Worm (Caenorhabditis elegans) whole organism, young adult: ENCODE data around the gene Y76B12C.4.

ENCODE experiments used
- C06A6.2 ChIP-seq: fragments of 200-800 bp; sonication (Bioruptor generic); conservative IDR thresholded peaks from 2 replicates; pipeline ENCODE4 v1.3.6; 2022; ENCODE audit warnings: missing genetic modification characterization, missing compliant biosample characterization
- F33H1.4 ChIP-seq: fragments of 200-800 bp; sonication (Bioruptor generic); IDR thresholded peaks from 2 replicates; pipeline ENCODE4 v1.3.6; 2022; ENCODE audit warnings: missing genetic modification reagents, missing genetic modification characterization, missing compliant biosample characterization
- F55B11.4 ChIP-seq: sonication (generic microtip); optimal IDR thresholded peaks from 2 replicates; lab custom pipeline; 2016; ENCODE audit warnings: missing compliant biosample characterization, missing genetic modification characterization, borderline replicate concordance; ENCODE audit not compliant: insufficient read depth
- K11D2.4 ChIP-seq: fragments of 200-800 bp; sonication (Bioruptor generic); IDR thresholded peaks from 2 replicates; pipeline ENCODE4 v1.3.6; 2022; ENCODE audit warnings: missing genetic modification reagents, missing genetic modification characterization, missing compliant biosample characterization
- K12H6.12 ChIP-seq: fragments of 200-800 bp; sonication (Bioruptor generic); optimal IDR thresholded peaks from 2 replicates; lab custom pipeline; 2018; ENCODE audit warnings: mild to moderate bottlenecking, missing genetic modification characterization, missing compliant biosample characterization
- T07F8.4 ChIP-seq: sonication (generic microtip); optimal IDR thresholded peaks from 2 replicates; lab custom pipeline; 2016; ENCODE audit warnings: mild to moderate bottlenecking, missing genetic modification characterization, moderate library complexity, missing compliant biosample characterization
- T26A5.8 ChIP-seq: sonication (generic microtip); optimal IDR thresholded peaks from 2 replicates; lab custom pipeline; 2016; ENCODE audit warnings: missing genetic modification characterization, missing compliant biosample characterization
- Y53G8AR.9 ChIP-seq: fragments of 200-800 bp; sonication (Bioruptor generic); conservative IDR thresholded peaks from 2 replicates; pipeline ENCODE4 v1.3.6; 2022; ENCODE audit warnings: missing genetic modification reagents, missing genetic modification characterization, missing compliant biosample characterization
- ZK185.1 ChIP-seq: sonication (generic microtip); optimal IDR thresholded peaks from 2 replicates; lab custom pipeline; 2016; ENCODE audit warnings: mild to moderate bottlenecking, missing genetic modification characterization, missing compliant biosample characterization; ENCODE audit not compliant: poor library complexity, severe bottlenecking
- akir-1 ChIP-seq: fragments of 200-800 bp; sonication (Bioruptor generic); optimal IDR thresholded peaks from 2 replicates; lab custom pipeline; 2018; ENCODE audit warnings: mild to moderate bottlenecking, missing genetic modification characterization, moderate library complexity, missing compliant biosample characterization
- aptf-3 ChIP-seq: fragments of 200-800 bp; sonication (Bioruptor generic); IDR thresholded peaks from 2 replicates; pipeline ENCODE4 v1.3.6; 2022; ENCODE audit warnings: missing genetic modification characterization, missing compliant biosample characterization
- athp-1 ChIP-seq: sonication (generic microtip); optimal IDR thresholded peaks from 2 replicates; lab custom pipeline; 2017; ENCODE audit warnings: mild to moderate bottlenecking, missing genetic modification characterization, missing compliant biosample characterization
- bed-2 ChIP-seq: fragments of 200-800 bp; sonication (Bioruptor generic); IDR thresholded peaks from 2 replicates; pipeline ENCODE4 v1.3.6; 2022; ENCODE audit warnings: missing genetic modification reagents, missing genetic modification characterization, missing compliant biosample characterization
- cebp-1 ChIP-seq, 2 experiments: fragments of 200-800 bp in 1 of 2; sonication (Bioruptor generic) in 1 of 2; sonication (generic microtip) in 1 of 2; IDR thresholded peaks in 1 of 2; optimal IDR thresholded peaks in 1 of 2; 2 replicates each; pipeline versions ENCODE4 v1.3.6 to Lab custom; 2017 to 2022; ENCODE audit warnings: missing compliant biosample characterization in 2 of 2, missing genetic modification characterization in 2 of 2, mild to moderate bottlenecking in 1 of 2, missing genetic modification reagents in 1 of 2, moderate library complexity in 1 of 2
- ceh-27 ChIP-seq: fragments of 200-800 bp; sonication (Bioruptor generic); optimal IDR thresholded peaks from 2 replicates; lab custom pipeline; 2018; ENCODE audit warnings: mild to moderate bottlenecking, missing genetic modification characterization, moderate library complexity, missing compliant biosample characterization
- ceh-58 ChIP-seq: fragments of 200-800 bp; sonication (Bioruptor generic); IDR thresholded peaks from 2 replicates; pipeline ENCODE4 v1.3.6; 2022; ENCODE audit warnings: missing genetic modification characterization, missing compliant biosample characterization
- ceh-91 ChIP-seq: fragments of 200-800 bp; sonication (Bioruptor generic); IDR thresholded peaks from 2 replicates; pipeline ENCODE4 v1.3.6; 2022; ENCODE audit warnings: missing genetic modification reagents, missing genetic modification characterization, missing compliant biosample characterization
- fkh-3 ChIP-seq: sonication (generic microtip); optimal IDR thresholded peaks from 2 replicates; lab custom pipeline; 2016; ENCODE audit warnings: mild to moderate bottlenecking, missing genetic modification characterization, missing compliant biosample characterization
- hrde-1 ChIP-seq: sonication (generic microtip); optimal IDR thresholded peaks from 2 replicates; lab custom pipeline; 2016; ENCODE audit warnings: missing genetic modification characterization, mild to moderate bottlenecking, missing compliant biosample characterization, moderate library complexity, missing genotype, missing genetic modification reagents, borderline replicate concordance
- let-526 ChIP-seq: fragments of 200-800 bp; sonication (Bioruptor generic); IDR thresholded peaks from 2 replicates; pipeline ENCODE4 v1.3.6; 2022; ENCODE audit warnings: missing genetic modification reagents, missing genetic modification characterization, missing compliant biosample characterization
- lin-35 ChIP-seq, 3 experiments: fragments of 150-350 bp in 2 of 3; sonication (generic microtip) in 1 of 3; optimal IDR thresholded peaks; 2 replicates each; lab custom pipeline; 2014 to 2018; ENCODE audit warnings: missing biosample characterization in 3 of 3, missing genetic modification characterization in 3 of 3, missing genetic modification reagents in 3 of 3
- lin-40 ChIP-seq: sonication (generic microtip); optimal IDR thresholded peaks from 2 replicates; lab custom pipeline; 2016; ENCODE audit warnings: missing genetic modification characterization, mild to moderate bottlenecking, missing compliant biosample characterization, missing genotype, missing genetic modification reagents
- lsl-1 ChIP-seq: fragments of 200-800 bp; sonication (Bioruptor generic); optimal IDR thresholded peaks from 2 replicates; lab custom pipeline; 2018; ENCODE audit warnings: mild to moderate bottlenecking, missing genetic modification characterization, moderate library complexity, missing compliant biosample characterization
- madf-10 ChIP-seq: sonication (generic microtip); optimal IDR thresholded peaks from 2 replicates; lab custom pipeline; 2016; ENCODE audit warnings: mild to moderate bottlenecking, missing genetic modification characterization, missing compliant biosample characterization
- madf-3 ChIP-seq: fragments of 200-800 bp; sonication (Bioruptor generic); IDR thresholded peaks from 2 replicates; pipeline ENCODE4 v1.3.6; 2022; ENCODE audit warnings: missing genetic modification reagents, missing genetic modification characterization, missing compliant biosample characterization
- nhr-27 ChIP-seq: fragments of 200-800 bp; sonication (Bioruptor generic); optimal IDR thresholded peaks from 2 replicates; lab custom pipeline; 2018; ENCODE audit warnings: mild to moderate bottlenecking, missing genetic modification characterization, moderate library complexity, missing compliant biosample characterization
- repo-1 ChIP-seq: sonication (generic microtip); optimal IDR thresholded peaks from 2 replicates; lab custom pipeline; 2017; ENCODE audit warnings: mild to moderate bottlenecking, missing genetic modification characterization, missing compliant biosample characterization
- somi-1 ChIP-seq: fragments of 200-800 bp; sonication (Bioruptor generic); optimal IDR thresholded peaks from 2 replicates; lab custom pipeline; 2018; ENCODE audit warnings: mild to moderate bottlenecking, missing genetic modification characterization, missing compliant biosample characterization
- unc-62 ChIP-seq: fragments of 150-350 bp; optimal IDR thresholded peaks from 2 replicates; lab custom pipeline; 2014; ENCODE audit warnings: missing biosample characterization, missing genetic modification reagents, missing genetic modification characterization
- zfh-2 ChIP-seq: fragments of 200-800 bp; sonication (Bioruptor generic); conservative IDR thresholded peaks from 2 replicates; pipeline ENCODE4 v1.3.6; 2022; ENCODE audit warnings: missing genetic modification reagents, missing genetic modification characterization, missing compliant biosample characterization
- ztf-18 ChIP-seq: sonication (generic microtip); optimal IDR thresholded peaks from 2 replicates; lab custom pipeline; 2016; ENCODE audit warnings: missing genotype, mild to moderate bottlenecking, missing genetic modification characterization, missing compliant biosample characterization
- ztf-28 ChIP-seq: fragments of 200-800 bp; sonication (Bioruptor generic); IDR thresholded peaks from 2 replicates; pipeline ENCODE4 v1.3.6; 2022; ENCODE audit warnings: missing genetic modification reagents, missing genetic modification characterization, missing compliant biosample characterization
- ztf-6 ChIP-seq: fragments of 200-800 bp; sonication (Bioruptor generic); IDR thresholded peaks from 2 replicates; pipeline ENCODE4 v1.3.6; 2022; ENCODE audit warnings: missing genetic modification reagents, missing genetic modification characterization, missing compliant biosample characterization

Gene Y76B12C.4

DNA sequence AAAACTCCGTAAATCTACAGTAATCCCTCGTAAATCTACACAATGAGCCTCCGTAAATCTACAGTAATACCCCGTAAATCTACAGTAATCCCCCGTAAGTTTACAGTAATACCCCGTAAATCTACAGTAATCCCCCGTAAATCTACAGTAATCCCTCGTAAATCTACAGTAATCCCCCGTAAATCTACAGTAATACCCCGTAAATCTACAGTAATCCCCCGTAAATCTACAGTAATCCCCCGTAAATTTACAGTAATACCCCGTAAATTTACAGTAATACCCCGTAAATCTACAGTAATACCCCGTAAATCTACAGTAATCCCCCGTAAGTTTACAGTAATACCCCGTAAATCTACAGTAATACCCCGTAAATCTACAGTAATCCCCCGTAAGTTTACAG lies 21.6 kb downstream of the Y76B12C.4 start:
- peak; percentile 22; the same call in 1 of the 2 replicates for TF ChIP-seq ceh-91 (GFP tag; lab: Robert Waterston, UW)
- TF ChIP-seq let-526 (GFP tag; lab: Robert Waterston, UW), result peak; percentile 16; the same call in 1 of the 2 replicates

ce11 chrIV:1949870-1950269 lies 22.3 kb downstream of the Y76B12C.4 start:
- 0 out of 2 replicates have a peak, but pooled peaks have one; percentile 6 for TF ChIP-seq ztf-6 (GFP tag; lab: Robert Waterston, UW)

DNA sequence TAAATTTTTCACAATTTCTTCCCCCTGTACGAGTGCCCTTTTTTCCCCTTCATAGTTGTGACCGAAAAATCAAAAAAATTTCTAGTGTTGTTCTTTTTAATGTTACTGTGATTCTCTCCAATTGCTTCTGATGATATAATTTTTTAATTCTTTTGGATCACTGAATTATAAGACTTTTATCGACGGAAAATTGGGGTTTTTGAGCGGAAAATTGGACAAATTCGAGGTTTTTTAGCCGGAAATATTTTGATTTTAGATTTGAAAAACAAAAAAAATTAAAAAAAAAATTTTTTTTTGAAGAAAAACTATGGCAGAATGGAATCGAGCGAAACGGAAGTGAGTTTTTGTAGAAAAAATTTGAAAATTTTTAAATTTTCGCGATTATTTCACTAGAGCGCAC lies 24.3 kb downstream of the Y76B12C.4 start, which contains the start of gene tsen-54:
Gene tsen-54 (plus strand): TSS at position 301 of the 400 bp plus-strand sequence.
- TF ChIP-seq repo-1 (no peak), bed-2 (GFP tag; lab: Robert Waterston, UW) (no peak)

DNA sequence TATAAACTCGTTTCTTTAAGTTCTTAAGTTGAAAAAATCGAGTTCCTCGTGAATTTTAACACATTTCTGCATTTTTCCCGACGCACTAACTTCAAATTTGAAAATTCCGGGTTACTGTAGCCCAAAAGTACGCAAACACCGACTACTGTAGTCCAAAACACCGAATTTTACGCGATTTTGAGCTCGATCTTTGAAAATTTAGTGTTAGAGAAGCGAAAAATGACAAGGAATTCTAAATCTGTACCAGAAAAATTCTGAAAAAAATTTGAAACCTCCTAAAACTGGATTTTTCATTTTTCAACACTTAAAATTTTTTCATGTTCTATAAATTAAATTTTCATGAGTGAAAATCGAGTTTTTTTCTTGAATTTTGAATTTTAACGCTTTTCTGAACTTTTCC lies 27.0 kb downstream of the Y76B12C.4 start:
- TF ChIP-seq unc-62 (GFP tag; lab: Kevin White, UChicago), result no peak
- TF ChIP-seq fkh-3 (tag; lab: Kevin White, UChicago), result no peak
- TF ChIP-seq ceh-27, result no peak
- no peak for TF ChIP-seq Y53G8AR.9 (GFP tag; lab: Robert Waterston, UW)
- TF ChIP-seq akir-1 (GFP tag; lab: Kevin White, UChicago), result no peak
- no peak for TF ChIP-seq madf-3 (GFP tag; lab: Robert Waterston, UW)
- TF ChIP-seq K12H6.12 (tag; lab: Kevin White, UChicago), result no peak
- TF ChIP-seq lin-40, result no peak
- no peak for TF ChIP-seq zfh-2 (GFP tag; lab: Robert Waterston, UW)
- no peak for TF ChIP-seq ztf-28 (GFP tag; lab: Robert Waterston, UW)
- no peak for TF ChIP-seq F33H1.4 (GFP tag; lab: Robert Waterston, UW)

DNA sequence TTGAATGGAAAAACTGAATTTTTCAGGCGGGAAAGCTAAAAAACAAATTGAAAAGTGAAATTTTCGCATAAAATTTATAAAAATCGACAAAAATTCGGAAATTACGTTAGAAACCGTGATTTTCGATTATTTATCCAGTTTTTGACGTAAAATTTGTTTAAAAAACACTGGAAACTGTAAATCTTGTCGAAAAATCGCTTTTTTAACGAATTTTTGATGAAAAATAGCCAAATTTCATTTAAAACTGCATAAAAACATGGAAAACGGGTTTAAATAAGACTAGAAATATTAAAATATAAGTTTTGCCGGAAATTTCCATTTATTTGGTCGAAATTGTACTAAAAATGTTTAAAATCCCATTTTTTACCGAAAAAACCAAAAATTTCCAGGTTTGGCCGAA lies 48.0 kb downstream of the Y76B12C.4 start:
- TF ChIP-seq madf-10 (tag; lab: Kevin White, UChicago) (no peak), cebp-1 (GFP tag; IDR thresholded peaks at IDR 0.05; lab: Robert Waterston, UW) (no peak), cebp-1 (tag; optimal IDR thresholded peaks at IDR 0.05; lab: Kevin White, UChicago) (no peak), ztf-18 (tag; lab: Kevin White, UChicago) (no peak), ceh-58 (GFP tag; lab: Robert Waterston, UW) (no peak), lsl-1 (GFP tag; lab: Kevin White, UChicago) (no peak), hrde-1 (tag; lab: Kevin White, UChicago) (no peak), T07F8.4 (tag; lab: Kevin White, UChicago) (no peak), T26A5.8 (no peak), ZK185.1 (tag; lab: Kevin White, UChicago) (no peak), athp-1 (no peak), somi-1 (GFP tag; lab: Kevin White, UChicago) (no peak), lin-35 (GFP tag; optimal IDR thresholded peaks at IDR 0.05; lab: Kevin White, UChicago) (no peak), nhr-27 (tag; lab: Kevin White, UChicago) (no peak), Y53G8AR.9 (GFP tag; lab: Robert Waterston, UW) (no peak), F55B11.4 (tag; lab: Kevin White, UChicago) (no peak), C06A6.2 (GFP tag; lab: Robert Waterston, UW) (no peak), aptf-3 (no peak), K11D2.4 (no peak)
- TF ChIP-seq, all 124 proteins: peak for 0
